Worm (Caenorhabditis elegans) whole organism, midembryonic: ENCODE results near the gene zyg-11.

Experiments
- T22C8.4 ChIP-seq: fragments of 200-800 bp; sonication (Bioruptor generic); IDR thresholded peaks from 2 replicates; pipeline ENCODE4 v1.3.6; 2022; ENCODE audit warnings: missing genetic modification characterization, missing compliant biosample characterization
- cog-1 ChIP-seq: sonication (generic microtip); optimal IDR thresholded peaks from 2 replicates; lab custom pipeline; 2016; ENCODE audit warnings: missing genetic modification characterization, missing compliant biosample characterization
- flt-1 ChIP-seq: fragments of 200-800 bp; sonication (Bioruptor generic); IDR thresholded peaks from 2 replicates; pipeline ENCODE4 v1.3.6; 2022; ENCODE audit warnings: missing genetic modification characterization, missing compliant biosample characterization
- klf-2 ChIP-seq: fragments of 200-800 bp; sonication (Bioruptor generic); conservative IDR thresholded peaks from 2 replicates; pipeline ENCODE4 v1.3.6; 2022; ENCODE audit warnings: missing genetic modification reagents, missing genetic modification characterization, missing compliant biosample characterization
- med-1 ChIP-seq: sonication (generic microtip); optimal IDR thresholded peaks from 2 replicates; lab custom pipeline; 2017; ENCODE audit warnings: missing genetic modification characterization, mild to moderate bottlenecking, missing compliant biosample characterization, antibody characterized with exemption, missing genetic modification reagents; ENCODE audit not compliant: insufficient read depth
- ref-1 ChIP-seq: fragments of 200-800 bp; sonication (Bioruptor generic); conservative IDR thresholded peaks from 2 replicates; pipeline ENCODE4 v1.3.6; 2022; ENCODE audit warnings: missing genetic modification reagents, missing genetic modification characterization, missing compliant biosample characterization
- tab-1 ChIP-seq: fragments of 200-800 bp; sonication (Bioruptor generic); IDR thresholded peaks from 2 replicates; pipeline ENCODE4 v1.3.6; 2022; ENCODE audit warnings: missing genetic modification characterization, missing compliant biosample characterization
- ztf-23 ChIP-seq: fragments of 200-800 bp; sonication (Bioruptor generic); IDR thresholded peaks from 2 replicates; pipeline ENCODE4 v1.3.6; 2022; ENCODE audit warnings: missing genetic modification reagents, missing genetic modification characterization, missing compliant biosample characterization
- ztf-29 ChIP-seq: fragments of 200-800 bp; sonication (Bioruptor generic); IDR thresholded peaks from 2 replicates; pipeline ENCODE4 v1.3.6; 2022; ENCODE audit warnings: missing genetic modification reagents, missing genetic modification characterization, missing compliant biosample characterization

zyg-11 gene

ce11 chrII:8017380-8017779 is at the start of gene zyg-11:
Gene zyg-11 (plus strand): TSS chrII:8017680.
- TF ChIP-seq ztf-23 (GFP tag; lab: Robert Waterston, UW) (no peak), med-1 (GFP tag; lab: Kevin White, UChicago) (no peak), tab-1 (GFP tag; lab: Robert Waterston, UW) (no peak), cog-1 (tag; lab: Kevin White, UChicago) (no peak), ztf-29 (GFP tag; lab: Robert Waterston, UW) (no peak), klf-2 (GFP tag; lab: Robert Waterston, UW) (no peak)

ce11 chrII:7968393-7968792 is 49.1 kb upstream of the zyg-11 start:
- TF ChIP-seq flt-1 (GFP tag; lab: Robert Waterston, UW) (no peak), med-1 (GFP tag; lab: Kevin White, UChicago) (no peak), ztf-29 (GFP tag; lab: Robert Waterston, UW) (no peak)

- TF ChIP-seq T22C8.4 (GFP tag; lab: Robert Waterston, UW), result no peak
These were observed 43.2 kb upstream of the zyg-11 start for ce11 chrII:7974189-7974823.

- TF ChIP-seq med-1 (GFP tag; lab: Kevin White, UChicago) (no peak), klf-2 (GFP tag; lab: Robert Waterston, UW) (no peak), ref-1 (GFP tag; lab: Robert Waterston, UW) (no peak), flt-1 (GFP tag; lab: Robert Waterston, UW) (no peak), T22C8.4 (GFP tag; lab: Robert Waterston, UW) (no peak), ztf-29 (GFP tag; lab: Robert Waterston, UW) (no peak), ztf-23 (GFP tag; lab: Robert Waterston, UW) (no peak)
These were observed 41.2 kb upstream of the zyg-11 start, which contains the start of gene DH11.5 for ce11 chrII:7976308-7976707. Gene DH11.5 (plus strand): TSS chrII:7976608.

ce11 chrII:7977513-7977912 is 40.0 kb upstream of the zyg-11 start:
- TF ChIP-seq cog-1 (tag; lab: Kevin White, UChicago), result no peak
- TF ChIP-seq ztf-23 (GFP tag; lab: Robert Waterston, UW), result no peak
- TF ChIP-seq flt-1 (GFP tag; lab: Robert Waterston, UW), result no peak
- no peak for TF ChIP-seq T22C8.4 (GFP tag; lab: Robert Waterston, UW)
- TF ChIP-seq tab-1 (GFP tag; lab: Robert Waterston, UW), result no peak
- no peak for TF ChIP-seq ztf-29 (GFP tag; lab: Robert Waterston, UW)
- no peak for TF ChIP-seq klf-2 (GFP tag; lab: Robert Waterston, UW)
- TF ChIP-seq ref-1 (GFP tag; lab: Robert Waterston, UW), result no peak
- no peak for TF ChIP-seq med-1 (GFP tag; lab: Kevin White, UChicago)

ce11 chrII:7981084-7981483 is 36.4 kb upstream of the zyg-11 start:
- no peak for TF ChIP-seq tab-1 (GFP tag; lab: Robert Waterston, UW)
- TF ChIP-seq flt-1 (GFP tag; lab: Robert Waterston, UW), result no peak
- no peak for TF ChIP-seq ztf-29 (GFP tag; lab: Robert Waterston, UW)
- TF ChIP-seq ztf-23 (GFP tag; lab: Robert Waterston, UW), result no peak
- TF ChIP-seq klf-2 (GFP tag; lab: Robert Waterston, UW), result no peak
- no peak for TF ChIP-seq ref-1 (GFP tag; lab: Robert Waterston, UW)
- no peak for TF ChIP-seq T22C8.4 (GFP tag; lab: Robert Waterston, UW)
- no peak for TF ChIP-seq cog-1 (tag; lab: Kevin White, UChicago)
- TF ChIP-seq med-1 (GFP tag; lab: Kevin White, UChicago), result no peak

ce11 chrII:7983454-7983853 is 34.0 kb upstream of the zyg-11 start:
- TF ChIP-seq ref-1 (GFP tag; lab: Robert Waterston, UW), result no peak
- no peak for TF ChIP-seq med-1 (GFP tag; lab: Kevin White, UChicago)
- TF ChIP-seq ztf-29 (GFP tag; lab: Robert Waterston, UW), result no peak
- no peak for TF ChIP-seq cog-1 (tag; lab: Kevin White, UChicago)

- TF ChIP-seq ref-1 (GFP tag; lab: Robert Waterston, UW) (no peak), med-1 (GFP tag; lab: Kevin White, UChicago) (no peak), ztf-29 (GFP tag; lab: Robert Waterston, UW) (no peak), klf-2 (GFP tag; lab: Robert Waterston, UW) (no peak), flt-1 (GFP tag; lab: Robert Waterston, UW) (no peak), T22C8.4 (GFP tag; lab: Robert Waterston, UW) (no peak)
These were observed 33.4 kb upstream of the zyg-11 start for ce11 chrII:7984071-7984470.

- TF ChIP-seq T22C8.4 (GFP tag; lab: Robert Waterston, UW) (no peak), ztf-29 (GFP tag; lab: Robert Waterston, UW) (no peak), klf-2 (GFP tag; lab: Robert Waterston, UW) (no peak), cog-1 (tag; lab: Kevin White, UChicago) (no peak)
These were observed 32.5 kb upstream of the zyg-11 start for ce11 chrII:7985029-7985428.

- TF ChIP-seq ztf-23 (GFP tag; lab: Robert Waterston, UW), result no peak
- TF ChIP-seq klf-2 (GFP tag; lab: Robert Waterston, UW), result no peak
- no peak for TF ChIP-seq ztf-29 (GFP tag; lab: Robert Waterston, UW)
- TF ChIP-seq ref-1 (GFP tag; lab: Robert Waterston, UW), result no peak
- no peak for TF ChIP-seq flt-1 (GFP tag; lab: Robert Waterston, UW)
- no peak for TF ChIP-seq T22C8.4 (GFP tag; lab: Robert Waterston, UW)
- no peak for TF ChIP-seq tab-1 (GFP tag; lab: Robert Waterston, UW)
- TF ChIP-seq med-1 (GFP tag; lab: Kevin White, UChicago), result no peak
These were observed 30.6 kb upstream of the zyg-11 start for ce11 chrII:7986928-7987327.
